Fruit fly (Drosophila melanogaster) whole organism, larva: ENCODE measurements around the gene CtsB.

Source experiments
- noc ChIP-seq: fragments of 200-800 bp; sonication (Bioruptor generic); optimal IDR thresholded peaks from 3 replicates; lab custom pipeline; 2019; ENCODE audit warnings: missing biosample characterization, mild to moderate bottlenecking, missing genetic modification characterization, moderate library complexity

CtsB gene

dm6 chrX:13764397-13765119 is 17.4 kb downstream of the CtsB start:
- peak; percentile 48 for TF ChIP-seq noc (tag; lab: Kevin White, UChicago)

dm6 chrX:13762372-13762883 is 19.5 kb downstream of the CtsB start, which contains the start of gene rdgB:
TSS of gene rdgB (plus strand) at chrX:13762752.
- TF ChIP-seq noc (tag; lab: Kevin White, UChicago) = peak; percentile 14

dm6 chrX:13761762-13762371 is 20.1 kb downstream of the CtsB start:
- no peak for TF ChIP-seq noc (tag; lab: Kevin White, UChicago)

dm6 chrX:13758989-13759549 is 22.9 kb downstream of the CtsB start, which contains the start of gene Yp3:
TSS of gene Yp3 (plus strand) at chrX:13759546.
- no peak for TF ChIP-seq noc (tag; lab: Kevin White, UChicago)

DNA sequence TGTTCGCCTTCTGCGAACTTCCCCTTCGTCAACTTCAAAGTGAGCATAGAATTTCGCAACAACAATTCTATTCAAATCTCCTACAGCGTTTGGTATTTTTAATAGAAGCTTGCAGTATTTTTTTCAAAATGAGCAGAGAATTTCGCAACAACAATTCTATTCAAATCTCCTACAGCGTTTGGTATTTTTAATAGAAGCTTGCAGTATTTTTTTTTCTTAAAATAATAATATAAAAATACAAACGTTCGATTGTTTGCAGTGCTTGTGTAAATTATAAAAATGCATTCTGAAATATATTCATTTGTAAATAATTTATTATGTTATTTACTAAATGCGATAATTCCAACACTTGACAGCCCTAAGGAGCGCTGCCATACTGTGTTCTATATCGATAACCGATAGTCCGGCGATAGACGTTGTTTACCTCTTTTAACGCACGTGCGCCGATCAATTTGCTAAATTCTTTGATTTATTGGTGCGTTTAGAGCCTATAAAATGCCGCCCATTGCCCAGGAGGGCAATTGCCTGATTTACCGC is 25.1 kb downstream of the CtsB start, which contains the start of the genes CG32625 and Rtc1:
CG32625 (minus strand) TSS at position 51 of the 537 bp plus-strand sequence.
Rtc1 (plus strand) TSS at position 404 of the 537 bp plus-strand sequence.
- peak; percentile 38 for TF ChIP-seq noc (tag; lab: Kevin White, UChicago)

dm6 chrX:13755152-13755557 is 26.8 kb downstream of the CtsB start, which contains the start of gene Pdcd4:
TSS of gene Pdcd4 (minus strand) at chrX:13755406.
- TF ChIP-seq noc (tag; lab: Kevin White, UChicago) = no peak

DNA sequence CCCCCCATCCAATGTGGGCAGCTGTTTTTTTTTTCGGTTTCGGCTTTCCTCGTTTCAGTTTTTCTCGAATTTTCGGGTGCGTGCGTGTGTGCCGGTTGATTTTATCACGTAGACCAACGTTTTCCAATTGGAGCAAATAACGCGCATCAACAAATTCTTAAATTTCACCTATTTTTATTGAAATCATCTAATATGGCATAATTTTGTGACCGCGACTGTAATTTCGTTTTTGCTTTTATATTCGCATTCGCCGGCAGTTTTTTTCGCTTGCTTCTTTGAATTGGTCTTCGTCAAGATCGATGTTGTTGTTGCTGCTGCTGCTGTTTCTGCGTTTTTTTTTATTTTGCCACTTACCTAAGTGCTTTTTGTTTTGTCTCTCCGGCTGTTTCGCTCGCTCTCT is 27.5 kb downstream of the CtsB start:
- no peak for TF ChIP-seq noc (tag; lab: Kevin White, UChicago)

DNA sequence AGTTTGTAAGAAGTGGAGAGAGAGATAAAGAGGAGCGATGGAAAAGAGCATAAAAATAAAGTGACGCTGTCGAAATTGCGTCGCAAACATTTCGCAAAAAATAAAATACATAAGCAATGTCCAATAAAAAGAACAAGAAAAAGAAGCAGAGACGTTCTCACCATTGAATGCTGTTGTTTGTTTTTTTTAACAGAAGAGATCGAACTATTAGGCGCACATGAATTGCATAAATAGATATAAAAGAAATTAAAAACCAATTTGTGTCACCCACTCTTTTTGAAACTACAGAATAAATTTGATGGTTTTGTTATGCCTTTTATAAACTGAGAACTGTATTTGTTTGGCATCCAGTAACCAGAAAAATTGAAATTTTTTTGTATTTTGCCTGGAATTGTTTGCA is 28.2 kb downstream of the CtsB start:
- TF ChIP-seq noc (tag; lab: Kevin White, UChicago) = no peak

dm6 chrX:13753101-13753758 is 28.7 kb downstream of the CtsB start:
- no peak for TF ChIP-seq noc (tag; lab: Kevin White, UChicago)

dm6 chrX:13752543-13753046 is 29.4 kb downstream of the CtsB start:
- TF ChIP-seq noc (tag; lab: Kevin White, UChicago) = no peak

- no peak for TF ChIP-seq noc (tag; lab: Kevin White, UChicago)
Measured at dm6 chrX:13749873-13750241, 32.1 kb downstream of the CtsB start.

- TF ChIP-seq noc (tag; lab: Kevin White, UChicago) = peak; percentile 82
Measured at dm6 chrX:13748906-13749872, 32.8 kb downstream of the CtsB start.

- TF ChIP-seq noc (tag; lab: Kevin White, UChicago) = no peak
Measured at dm6 chrX:13747635-13748467, 34.1 kb downstream of the CtsB start.
